Fruit fly (Drosophila melanogaster) whole organism, prepupa: Measurements from ENCODE around the gene CG11151.

Experiments
- CG8119 ChIP-seq: fragments of 200-800 bp; sonication (Bioruptor generic); IDR thresholded peaks from 3 replicates; pipeline ENCODE4 v1.3.6; 2022; ENCODE audit warnings: missing biosample characterization, missing genetic modification characterization
- Ets96B ChIP-seq: fragments of 200-800 bp; optimal IDR thresholded peaks from 2 replicates; lab custom pipeline; 2019; ENCODE audit warnings: missing biosample characterization, mild to moderate bottlenecking, missing genetic modification characterization, moderate library complexity
- spab ChIP-seq: fragments of 200-800 bp; sonication (Bioruptor generic); optimal IDR thresholded peaks from 2 replicates; lab custom pipeline; 2017; ENCODE audit warnings: missing biosample characterization, mild to moderate bottlenecking, missing genetic modification characterization, missing genetic modification reagents

dm6 chrX:13755152-13755557 is 15.6 kb downstream of the CG11151 start, which contains the start of gene Pdcd4:
- TF ChIP-seq spab (GFP tag; lab: Kevin White, UChicago) (peak; percentile 7), Ets96B (tag; lab: Kevin White, UChicago) (peak; percentile 71), CG8119 (GFP tag; lab: Robert Waterston, UW) (no peak)
